Fruit fly (Drosophila melanogaster): ENCODE measurements around the gene CG14569.

DNA sequence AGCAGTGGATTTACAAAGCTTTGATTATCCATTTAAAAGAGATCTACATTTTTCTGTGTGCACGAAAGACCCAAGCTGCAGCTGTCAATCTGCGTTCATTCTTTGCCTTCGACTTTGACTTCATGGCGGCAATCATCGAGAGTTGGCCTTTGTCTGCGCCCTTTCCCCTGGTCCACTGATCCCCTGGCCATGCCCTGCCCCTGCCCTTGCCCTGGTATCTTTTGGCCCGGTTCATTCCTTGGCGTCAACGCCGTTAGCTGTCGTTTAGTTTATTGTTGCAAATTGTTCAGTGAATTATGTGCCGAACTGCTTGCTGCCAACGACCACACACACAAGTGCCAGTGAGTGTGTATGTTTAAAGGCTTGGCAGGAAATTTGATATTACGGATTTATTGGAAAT is 30.4 kb downstream of the CG14569 start:
- TF ChIP-seq Hr4 (GFP tag; optimal IDR thresholded peaks at IDR 0.05) (no peak), Eip93F (GFP tag; optimal IDR thresholded peaks at IDR 0.05) (no peak), CG34406 (GFP tag; optimal IDR thresholded peaks at IDR 0.05) (no peak), Sox102F (GFP tag; optimal IDR thresholded peaks at IDR 0.05) (no peak), Sox15 (GFP tag; optimal IDR thresholded peaks at IDR 0.05) (no peak), Gug (GFP tag; IDR thresholded peaks at IDR 0.05) (no peak), CG3919 (GFP tag; optimal IDR thresholded peaks at IDR 0.05) (no peak), Hr39 (GFP tag; optimal IDR thresholded peaks at IDR 0.05) (no peak), CG11762 (GFP tag; optimal IDR thresholded peaks at IDR 0.05; ENCODE audit: insufficient read depth) (no peak), CG9139 (GFP tag; optimal IDR thresholded peaks at IDR 0.05) (no peak), CG15336 (GFP tag; IDR thresholded peaks at IDR 0.05) (no peak), Eip75B (GFP tag; optimal IDR thresholded peaks at IDR 0.05) (no peak), CG32006 (GFP tag; optimal IDR thresholded peaks at IDR 0.05) (no peak)
